Worm (Caenorhabditis elegans): ENCODE measurements around the gene pkc-2.

Gene pkc-2

ce11 chrX:9410747-9411146, 46.1 kb downstream of the pkc-2 start:
- TF ChIP-seq atf-7 (tag; optimal IDR thresholded peaks at IDR 0.05): no peak

- no peak for TF ChIP-seq ceh-91 (GFP tag; IDR thresholded peaks at IDR 0.05)
- TF ChIP-seq zim-3 (tag; optimal IDR thresholded peaks at IDR 0.05): no peak
- no peak for TF ChIP-seq Y53G8AR.9 (GFP tag; conservative IDR thresholded peaks at IDR 0.05)
- no peak for TF ChIP-seq snpc-1.1 (tag; optimal IDR thresholded peaks at IDR 0.05; ENCODE audit: insufficient read depth)
- TF ChIP-seq ztf-18 (tag; optimal IDR thresholded peaks at IDR 0.05): no peak
- TF ChIP-seq sdz-38 (tag; optimal IDR thresholded peaks at IDR 0.05): no peak
- no peak for TF ChIP-seq efl-1 (GFP tag; optimal IDR thresholded peaks at IDR 0.05)
- no peak for TF ChIP-seq ama-1 (optimal IDR thresholded peaks at IDR 0.05)
- no peak for TF ChIP-seq ama-1 (GFP tag; optimal IDR thresholded peaks at IDR 0.05)
- no peak for TF ChIP-seq nhr-179 (tag; optimal IDR thresholded peaks at IDR 0.05)
- no peak for TF ChIP-seq egl-18 (GFP tag; IDR thresholded peaks at IDR 0.05)
- TF ChIP-seq ceh-100 (GFP tag; IDR thresholded peaks at IDR 0.05): no peak
- no peak for TF ChIP-seq egl-44 (GFP tag; IDR thresholded peaks at IDR 0.05)
- no peak for TF ChIP-seq egrh-3 (GFP tag; IDR thresholded peaks at IDR 0.05)
- TF ChIP-seq snpc-3.4 (tag; optimal IDR thresholded peaks at IDR 0.05): no peak
- TF ChIP-seq unc-130 (GFP tag; optimal IDR thresholded peaks at IDR 0.05): no peak
- TF ChIP-seq sea-2 (GFP tag; IDR thresholded peaks at IDR 0.05): no peak
Measured at ce11 chrX:9411675-9412074, 47.1 kb downstream of the pkc-2 start.

- no peak for TF ChIP-seq zim-3 (tag; optimal IDR thresholded peaks at IDR 0.05)
- TF ChIP-seq lag-1 (GFP tag; IDR thresholded peaks at IDR 0.05): no peak
- no peak for TF ChIP-seq ccch-3 (GFP tag; optimal IDR thresholded peaks at IDR 0.05)
- no peak for TF ChIP-seq athp-1 (tag; optimal IDR thresholded peaks at IDR 0.05)
- TF ChIP-seq ztf-18 (tag; optimal IDR thresholded peaks at IDR 0.05): no peak
- TF ChIP-seq ztf-28 (GFP tag; IDR thresholded peaks at IDR 0.05): no peak
- no peak for TF ChIP-seq let-526 (GFP tag; IDR thresholded peaks at IDR 0.05)
- TF ChIP-seq F49E8.2 (tag; optimal IDR thresholded peaks at IDR 0.05; ENCODE audit: insufficient read depth): no peak
- no peak for TF ChIP-seq F55B11.4 (tag; optimal IDR thresholded peaks at IDR 0.05; ENCODE audit: borderline replicate concordance, insufficient read depth)
- no peak for TF ChIP-seq mel-28 (tag; optimal IDR thresholded peaks at IDR 0.05; ENCODE audit: borderline replicate concordance)
- TF ChIP-seq F10E7.11 (tag; optimal IDR thresholded peaks at IDR 0.05): no peak
- no peak for TF ChIP-seq mes-4 (tag; optimal IDR thresholded peaks at IDR 0.05)
- no peak for TF ChIP-seq Y56A3A.18 (GFP tag; IDR thresholded peaks at IDR 0.05)
- TF ChIP-seq egl-44 (GFP tag; IDR thresholded peaks at IDR 0.05): no peak
- no peak for TF ChIP-seq lin-40 (tag; optimal IDR thresholded peaks at IDR 0.05)
Measured at ce11 chrX:9417326-9417725, 52.7 kb downstream of the pkc-2 start.

- TF ChIP-seq ztf-28 (GFP tag; IDR thresholded peaks at IDR 0.05) (no peak), chd-7 (tag; optimal IDR thresholded peaks at IDR 0.05) (no peak), ama-1 (optimal IDR thresholded peaks at IDR 0.05) (no peak), ama-1 (GFP tag; optimal IDR thresholded peaks at IDR 0.05) (no peak), Y67H2A.10 (GFP tag; conservative IDR thresholded peaks at IDR 0.05) (no peak), egl-44 (GFP tag; IDR thresholded peaks at IDR 0.05) (no peak)
Measured at ce11 chrX:9417948-9418347, 53.3 kb downstream of the pkc-2 start.

- TF ChIP-seq ztf-18 (tag; optimal IDR thresholded peaks at IDR 0.05) (no peak), nhr-80 (tag; optimal IDR thresholded peaks at IDR 0.05) (peak; percentile 60)
Measured at ce11 chrX:9428059-9428458, 63.4 kb downstream of the pkc-2 start, which contains the start of gene B0272.4. TSS of gene B0272.4 (plus strand) at chrX:9428431.
